Fruit fly (Drosophila melanogaster): ENCODE results near the gene CG9040.

Gene CG9040

dm6 chr3L:14001658-14002523 lies 14.2 kb downstream of the CG9040 start, which contains the start of the genes Nprl3 and upSET (continued):
- TF ChIP-seq Trl (optimal IDR thresholded peaks at IDR 0.05) (no peak), Trl (GFP tag; optimal IDR thresholded peaks at IDR 0.05) (no peak), Eip74EF (GFP tag; optimal IDR thresholded peaks at IDR 0.05) (no peak), CG5180 (GFP tag; optimal IDR thresholded peaks at IDR 0.05) (no peak), CG8359 (GFP tag; optimal IDR thresholded peaks at IDR 0.05; ENCODE audit: borderline replicate concordance) (no peak), sens-2 (GFP tag; IDR thresholded peaks at IDR 0.05) (no peak), CG5953 (GFP tag; IDR thresholded peaks at IDR 0.05) (no peak), CG18599 (GFP tag; optimal IDR thresholded peaks at IDR 0.05) (no peak), h (optimal IDR thresholded peaks at IDR 0.05) (no peak), crp (GFP tag; optimal IDR thresholded peaks at IDR 0.05) (peak in 1 of 2 experiments; percentile 26), E2f2 (GFP tag; IDR thresholded peaks at IDR 0.05) (0 out of 2 replicates have a peak, but pooled peaks have one; percentile 22), B-H2 (GFP tag; optimal IDR thresholded peaks at IDR 0.05) (no peak), CG2199 (GFP tag; IDR thresholded peaks at IDR 0.05) (no peak), tup (GFP tag; optimal IDR thresholded peaks at IDR 0.05) (no peak), CG31224 (GFP tag; IDR thresholded peaks at IDR 0.05) (no peak), nerfin-1 (tag; optimal IDR thresholded peaks at IDR 0.05) (no peak), pan (optimal IDR thresholded peaks at IDR 0.05) (no peak), pan (GFP tag; optimal IDR thresholded peaks at IDR 0.05 in 1 of 2, IDR thresholded peaks at IDR 0.05 in 1 of 2) (no peak), dati (GFP tag; IDR thresholded peaks at IDR 0.05) (no peak), CG32767 (GFP tag; IDR thresholded peaks at IDR 0.05) (no peak), Ada2b (GFP tag; IDR thresholded peaks at IDR 0.05) (no peak), CG10979 (tag; optimal IDR thresholded peaks at IDR 0.05) (no peak), schlank (tag; optimal IDR thresholded peaks at IDR 0.05) (no peak), Six4 (GFP tag; optimal IDR thresholded peaks at IDR 0.05) (no peak), Bdp1 (GFP tag; optimal IDR thresholded peaks at IDR 0.05) (no peak), CG4854 (GFP tag; optimal IDR thresholded peaks at IDR 0.05) (no peak), Taf1 (GFP tag; IDR thresholded peaks at IDR 0.05) (no peak), psq (GFP tag; optimal IDR thresholded peaks at IDR 0.05) (no peak), CG6654 (GFP tag; optimal IDR thresholded peaks at IDR 0.05) (no peak), emc (GFP tag; optimal IDR thresholded peaks at IDR 0.05) (no peak), sqz (GFP tag; optimal IDR thresholded peaks at IDR 0.05) (peak; percentile 38), disco-r (GFP tag; optimal IDR thresholded peaks at IDR 0.05) (no peak), YL-1 (GFP tag; optimal IDR thresholded peaks at IDR 0.05) (peak; percentile 81), Dp (GFP tag; optimal IDR thresholded peaks at IDR 0.05) (peak; percentile 35), CG12299 (tag; optimal IDR thresholded peaks at IDR 0.05) (peak; percentile 11), D19B (GFP tag; optimal IDR thresholded peaks at IDR 0.05) (no peak), Fer1 (GFP tag; optimal IDR thresholded peaks at IDR 0.05) (no peak), CG11247 (GFP tag; IDR thresholded peaks at IDR 0.05) (no peak), pita (GFP tag; optimal IDR thresholded peaks at IDR 0.05) (no peak), CG16863 (GFP tag; optimal IDR thresholded peaks at IDR 0.05) (no peak), CG10267 (tag; optimal IDR thresholded peaks at IDR 0.05) (peak; percentile 63), CG17385 (GFP tag; optimal IDR thresholded peaks at IDR 0.05) (no peak), CG10565 (GFP tag; optimal IDR thresholded peaks at IDR 0.05) (no peak), CG12942 (GFP tag; optimal IDR thresholded peaks at IDR 0.05) (no peak), dpn (GFP tag; optimal IDR thresholded peaks at IDR 0.05) (no peak), CG10959 (GFP tag; IDR thresholded peaks at IDR 0.05) (no peak), Usf (GFP tag; optimal IDR thresholded peaks at IDR 0.05) (no peak), CG7928 (GFP tag; optimal IDR thresholded peaks at IDR 0.05) (peak; percentile 93), CG13775 (GFP tag; optimal IDR thresholded peaks at IDR 0.05) (peak; percentile 18), CG7372 (GFP tag; IDR thresholded peaks at IDR 0.05) (no peak)
